Fruit fly (Drosophila melanogaster): ENCODE data around the gene CG11286.
A peak's percentile ranks its signal among the peaks of the same experiment; 100 is the strongest.

The CG11286 gene

dm6 chr3R:7782933-7783686 lies 11.6 kb upstream of the CG11286 start, which contains the start of gene CG18747 (continued):
- TF ChIP-seq Deaf1 (tag; optimal IDR thresholded peaks at IDR 0.05), result peak; percentile 90
- TF ChIP-seq CG10274 (GFP tag; optimal IDR thresholded peaks at IDR 0.05), result no peak
- no peak for TF ChIP-seq Awh (GFP tag; IDR thresholded peaks at IDR 0.05)
- TF ChIP-seq exex (tag; optimal IDR thresholded peaks at IDR 0.05), result peak; percentile 44
- TF ChIP-seq ase (GFP tag; IDR thresholded peaks at IDR 0.05), result no peak
- TF ChIP-seq CG14965 (GFP tag; optimal IDR thresholded peaks at IDR 0.05; ENCODE audit: borderline replicate concordance), result no peak

dm6 chr3R:7779620-7780019 lies 8.1 kb upstream of the CG11286 start:
- no peak for TF ChIP-seq CG15011 (GFP tag; optimal IDR thresholded peaks at IDR 0.05)
- TF ChIP-seq Jarid2 (GFP tag; optimal IDR thresholded peaks at IDR 0.05), result peak; percentile 10
- TF ChIP-seq eve (GFP tag; optimal IDR thresholded peaks at IDR 0.05), result peak in 1 of 2 experiments; percentile 55
- peak; percentile 85 for TF ChIP-seq CG1603 (tag; optimal IDR thresholded peaks at IDR 0.05)
- TF ChIP-seq CG15269 (tag; optimal IDR thresholded peaks at IDR 0.05), result peak; percentile 50
- TF ChIP-seq ttk (GFP tag; IDR thresholded peaks at IDR 0.05), result peak; percentile 10; the same call in 1 of the 2 replicates
- TF ChIP-seq CG7271 (tag; optimal IDR thresholded peaks at IDR 0.05), result peak; percentile 81
- 0 out of 2 replicates have a peak, but pooled peaks have one; percentile 35 for TF ChIP-seq stc (GFP tag; IDR thresholded peaks at IDR 0.05)
- peak; percentile 29 for TF ChIP-seq CG6854 (GFP tag; optimal IDR thresholded peaks at IDR 0.05)
- TF ChIP-seq lov (optimal IDR thresholded peaks at IDR 0.05), result no peak
- peak; percentile 78; the same call in 2 of the 3 replicates for TF ChIP-seq lov (GFP tag; IDR thresholded peaks at IDR 0.05)
- peak; percentile 42 for TF ChIP-seq Oli (tag; optimal IDR thresholded peaks at IDR 0.05)
- TF ChIP-seq NfI (GFP tag; optimal IDR thresholded peaks at IDR 0.05), result peak; percentile 64
- peak; percentile 39 for TF ChIP-seq CG17802 (tag; optimal IDR thresholded peaks at IDR 0.05)
- TF ChIP-seq bowl (GFP tag; IDR thresholded peaks at IDR 0.05), result no peak
- TF ChIP-seq wek (GFP tag; optimal IDR thresholded peaks at IDR 0.05), result peak; percentile 84
- peak; percentile 20 for TF ChIP-seq fd102C (GFP tag; optimal IDR thresholded peaks at IDR 0.05)
- TF ChIP-seq MTF-1 (GFP tag; optimal IDR thresholded peaks at IDR 0.05; ENCODE audit: borderline replicate concordance), result peak; percentile 78
- TF ChIP-seq CG11696 (GFP tag; IDR thresholded peaks at IDR 0.05), result 0 out of 2 replicates have a peak, but pooled peaks have one; percentile 8
- peak; percentile 57 for TF ChIP-seq CG1233 (GFP tag; optimal IDR thresholded peaks at IDR 0.05)
- no peak for TF ChIP-seq CG8290 (GFP tag; optimal IDR thresholded peaks at IDR 0.05)
- peak in 1 of 2 experiments; percentile 18 for TF ChIP-seq CG8290 (tag; optimal IDR thresholded peaks at IDR 0.05)
- peak; percentile 39 for TF ChIP-seq Lhr (GFP tag; optimal IDR thresholded peaks at IDR 0.05)
- TF ChIP-seq CG7839 (tag; optimal IDR thresholded peaks at IDR 0.05), result peak; percentile 31
- TF ChIP-seq sens (GFP tag), result peak; percentile 59
- peak; percentile 29 for TF ChIP-seq CG8388 (GFP tag; optimal IDR thresholded peaks at IDR 0.05)
- 0 out of 2 replicates have a peak, but pooled peaks have one; percentile 21 for TF ChIP-seq CG14441 (GFP tag; IDR thresholded peaks at IDR 0.05)
- peak; percentile 79 for TF ChIP-seq CG4707 (GFP tag; optimal IDR thresholded peaks at IDR 0.05)
- TF ChIP-seq CG2875 (GFP tag; optimal IDR thresholded peaks at IDR 0.05), result peak; percentile 61
- TF ChIP-seq CG12219 (GFP tag; optimal IDR thresholded peaks at IDR 0.05), result peak; percentile 45
- TF ChIP-seq fd96Cb (tag; optimal IDR thresholded peaks at IDR 0.05), result peak; percentile 13
- peak; percentile 39 for TF ChIP-seq CG33557 (GFP tag; optimal IDR thresholded peaks at IDR 0.05)
- TF ChIP-seq CG10267 (tag; optimal IDR thresholded peaks at IDR 0.05), result no peak
- no peak for TF ChIP-seq Hsf (GFP tag; optimal IDR thresholded peaks at IDR 0.05)
- peak; percentile 84 for TF ChIP-seq ci (GFP tag; IDR thresholded peaks at IDR 0.05)
- peak; percentile 60 for TF ChIP-seq CG12071 (GFP tag; optimal IDR thresholded peaks at IDR 0.05)
- no peak for TF ChIP-seq sug (tag; optimal IDR thresholded peaks at IDR 0.05)
- TF ChIP-seq Rx (GFP tag; IDR thresholded peaks at IDR 0.05), result peak; percentile 12; the same call in 1 of the 2 replicates
- no peak for TF ChIP-seq CG9876 (GFP tag; optimal IDR thresholded peaks at IDR 0.05)
- peak; percentile 23 for TF ChIP-seq dmrt99B (tag; optimal IDR thresholded peaks at IDR 0.05)
- peak; percentile 37 for TF ChIP-seq CG15601 (tag; optimal IDR thresholded peaks at IDR 0.05)

All from whole organism, embryonic.